Worm (Caenorhabditis elegans): ENCODE measurements around the gene srx-56.

DNA sequence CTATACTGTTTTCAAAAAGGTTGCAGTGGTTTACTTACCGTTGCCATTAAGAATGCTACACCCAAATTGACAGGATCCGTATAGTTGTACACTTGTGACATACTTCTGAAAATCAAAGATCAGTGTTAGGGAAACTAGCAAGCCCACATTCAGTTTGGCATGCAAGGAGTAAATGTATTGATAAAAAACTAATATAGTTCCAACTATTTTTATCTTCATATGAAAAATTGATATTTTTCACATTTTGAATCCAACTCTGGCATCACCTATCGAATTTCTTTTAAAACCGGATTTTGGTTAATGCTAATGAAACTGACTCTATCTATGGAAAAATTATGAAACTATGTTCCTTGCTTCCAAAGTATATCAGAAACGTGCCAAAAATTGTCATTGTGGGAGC lies 48.9 kb upstream of the srx-56 start, which contains the start of gene srx-92:
- TF ChIP-seq nhr-12 (tag; optimal IDR thresholded peaks at IDR 0.05) (no peak), sem-4 (tag; optimal IDR thresholded peaks at IDR 0.05) (no peak), nhr-11 (tag; optimal IDR thresholded peaks at IDR 0.05) (no peak)
